Fruit fly (Drosophila melanogaster): ENCODE results near the gene Cralbp.

- TF ChIP-seq CG8478 (optimal IDR thresholded peaks at IDR 0.05) = no peak
- no peak for TF ChIP-seq CTCF (optimal IDR thresholded peaks at IDR 0.05)
These were observed 23.2 kb upstream of the Cralbp start for dm6 chr3L:5809642-5810279.

Data from S2 (cell line).